Fruit fly (Drosophila melanogaster) Kc167 (cell line): ENCODE data around the gene rn.

ENCODE experiments used
- Myc ChIP-seq: fragments of >200 bp; optimal IDR thresholded peaks from 2 replicates; lab custom pipeline; 2017; ENCODE audit warnings: missing external identifiers
- Sin3A ChIP-seq: fragments of >200 bp; optimal IDR thresholded peaks from 2 replicates; lab custom pipeline; 2018; ENCODE audit warnings: missing external identifiers
- h ChIP-seq: fragments of >200 bp; optimal IDR thresholded peaks from 3 replicates; lab custom pipeline; 2018; ENCODE audit warnings: missing external identifiers
- insv ChIP-seq: fragments of >200 bp; optimal IDR thresholded peaks from 3 replicates; lab custom pipeline; 2018; ENCODE audit warnings: missing external identifiers
- psq ChIP-seq: fragments of >200 bp; optimal IDR thresholded peaks from 2 replicates; lab custom pipeline; 2017; ENCODE audit warnings: missing external identifiers

DNA sequence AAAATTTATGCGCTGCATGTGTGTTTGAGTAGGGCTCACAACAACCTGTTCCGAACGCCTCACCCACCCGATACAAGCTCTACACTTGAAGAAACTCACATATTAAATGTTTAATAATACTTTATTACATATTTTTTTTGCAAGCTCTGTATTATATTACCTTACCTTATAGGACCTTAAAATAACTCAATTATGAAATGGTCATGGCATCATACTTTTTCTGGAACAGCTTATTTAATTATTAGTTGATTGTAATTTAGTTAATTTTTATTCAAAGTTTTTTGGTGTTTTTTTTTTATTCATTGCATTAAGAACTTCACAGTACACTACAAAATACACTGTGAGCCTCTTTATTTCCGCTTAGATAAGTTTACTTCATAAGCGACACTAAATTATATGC, 27.0 kb upstream of the rn start:
- TF ChIP-seq Sin3A (no peak), h (no peak), insv (no peak), Myc (lab: Kevin White, UChicago) (no peak), psq (lab: Kevin White, UChicago) (no peak)
